Fruit fly (Drosophila melanogaster): ENCODE measurements around the gene CG31036.
A peak's percentile ranks its signal among the peaks of the same experiment; 100 is the strongest.

DNA sequence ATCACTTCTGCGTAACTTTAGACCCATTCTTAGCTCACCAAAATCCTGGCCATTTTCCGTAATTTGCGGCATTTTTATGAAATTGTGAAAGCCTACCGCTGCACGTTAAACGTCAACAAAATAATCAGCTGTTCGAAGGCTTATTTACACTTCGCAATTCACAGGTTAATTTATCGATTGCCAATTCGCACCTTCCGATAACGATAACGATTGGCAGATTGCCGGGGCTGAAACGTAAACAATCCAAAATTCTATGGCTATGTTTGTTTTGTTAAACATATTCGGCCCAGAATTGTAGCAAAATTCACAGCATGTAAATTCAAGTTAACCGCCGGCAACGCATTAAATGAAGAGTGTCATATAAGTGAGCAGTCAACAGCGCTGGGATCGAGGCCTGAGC is 27.8 kb downstream of the CG31036 start, which contains the start of the genes eIF2Balpha and Vps13B:
- TF ChIP-seq ey (GFP tag; optimal IDR thresholded peaks at IDR 0.05) (no peak), h (GFP tag; optimal IDR thresholded peaks at IDR 0.05) (no peak), OdsH (GFP tag; optimal IDR thresholded peaks at IDR 0.05) (no peak), foxo (GFP tag; optimal IDR thresholded peaks at IDR 0.05) (no peak), Vsx2 (GFP tag; optimal IDR thresholded peaks at IDR 0.05; ENCODE audit: partially characterized antibody) (peak; percentile 100), CrebA (GFP tag; optimal IDR thresholded peaks at IDR 0.05; ENCODE audit: borderline replicate concordance) (no peak), usp (GFP tag; optimal IDR thresholded peaks at IDR 0.05) (no peak), dsf (GFP tag; optimal IDR thresholded peaks at IDR 0.05; ENCODE audit: borderline replicate concordance) (no peak), psq (GFP tag; optimal IDR thresholded peaks at IDR 0.05) (no peak), woc (GFP tag; optimal IDR thresholded peaks at IDR 0.05) (no peak), fru (GFP tag; optimal IDR thresholded peaks at IDR 0.05) (no peak)
